Worm (Caenorhabditis elegans): ENCODE results near the gene msh-5.

msh-5 gene

ce11 chrIV:13188959-13189358 lies 33.9 kb downstream of the msh-5 start, which contains the start of gene F58D2.4:
F58D2.4 (minus strand) TSS chrIV:13189059.
- no peak for TF ChIP-seq T22C8.4 (GFP tag; IDR thresholded peaks at IDR 0.05)
- no peak for TF ChIP-seq cog-1 (tag; optimal IDR thresholded peaks at IDR 0.05)
- no peak for TF ChIP-seq med-1 (GFP tag; optimal IDR thresholded peaks at IDR 0.05; ENCODE audit: insufficient read depth)
- TF ChIP-seq klf-2 (GFP tag; conservative IDR thresholded peaks at IDR 0.05), result no peak
- no peak for TF ChIP-seq ztf-23 (GFP tag; IDR thresholded peaks at IDR 0.05)
- TF ChIP-seq ref-1 (GFP tag; conservative IDR thresholded peaks at IDR 0.05), result no peak
- TF ChIP-seq ztf-29 (GFP tag; IDR thresholded peaks at IDR 0.05), result no peak
- no peak for TF ChIP-seq flt-1 (GFP tag; IDR thresholded peaks at IDR 0.05)
- no peak for TF ChIP-seq tab-1 (GFP tag; IDR thresholded peaks at IDR 0.05)

DNA sequence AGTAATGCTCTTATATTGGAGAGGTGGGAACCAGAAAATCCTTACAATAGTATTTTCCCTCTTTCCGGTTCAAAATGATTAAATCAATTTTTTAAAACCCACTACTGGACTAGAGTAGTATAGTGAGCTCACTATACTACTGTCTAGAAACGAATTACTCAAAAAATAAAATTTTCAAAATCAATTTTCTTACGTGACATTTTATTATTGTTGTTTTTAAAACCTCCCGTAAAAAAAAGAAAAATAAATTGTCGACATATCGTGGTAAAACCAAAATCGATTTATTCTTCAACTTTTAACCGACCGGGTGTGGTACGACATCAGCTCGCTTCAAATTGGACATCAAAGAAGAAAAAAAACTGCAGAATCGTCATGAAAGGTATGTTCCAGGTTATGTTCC lies 34.4 kb downstream of the msh-5 start, which contains the start of gene F58D2.2:
F58D2.2 (plus strand) TSS at position 301 of the 400 bp plus-strand sequence.
- no peak for TF ChIP-seq ztf-29 (GFP tag; IDR thresholded peaks at IDR 0.05)
- no peak for TF ChIP-seq cog-1 (tag; optimal IDR thresholded peaks at IDR 0.05)
- no peak for TF ChIP-seq ref-1 (GFP tag; conservative IDR thresholded peaks at IDR 0.05)
- TF ChIP-seq flt-1 (GFP tag; IDR thresholded peaks at IDR 0.05), result no peak
- TF ChIP-seq klf-2 (GFP tag; conservative IDR thresholded peaks at IDR 0.05), result no peak
- no peak for TF ChIP-seq med-1 (GFP tag; optimal IDR thresholded peaks at IDR 0.05; ENCODE audit: insufficient read depth)
- TF ChIP-seq ztf-23 (GFP tag; IDR thresholded peaks at IDR 0.05), result no peak
- TF ChIP-seq T22C8.4 (GFP tag; IDR thresholded peaks at IDR 0.05), result no peak
- no peak for TF ChIP-seq tab-1 (GFP tag; IDR thresholded peaks at IDR 0.05)

ce11 chrIV:13190075-13190474 lies 35.0 kb downstream of the msh-5 start:
- TF ChIP-seq tab-1 (GFP tag; IDR thresholded peaks at IDR 0.05) (no peak), klf-2 (GFP tag; conservative IDR thresholded peaks at IDR 0.05) (no peak), cog-1 (tag; optimal IDR thresholded peaks at IDR 0.05) (no peak), flt-1 (GFP tag; IDR thresholded peaks at IDR 0.05) (no peak), T22C8.4 (GFP tag; IDR thresholded peaks at IDR 0.05) (no peak), ref-1 (GFP tag; conservative IDR thresholded peaks at IDR 0.05) (no peak), ztf-29 (GFP tag; IDR thresholded peaks at IDR 0.05) (no peak), ztf-23 (GFP tag; IDR thresholded peaks at IDR 0.05) (no peak), med-1 (GFP tag; optimal IDR thresholded peaks at IDR 0.05; ENCODE audit: insufficient read depth) (no peak)

DNA sequence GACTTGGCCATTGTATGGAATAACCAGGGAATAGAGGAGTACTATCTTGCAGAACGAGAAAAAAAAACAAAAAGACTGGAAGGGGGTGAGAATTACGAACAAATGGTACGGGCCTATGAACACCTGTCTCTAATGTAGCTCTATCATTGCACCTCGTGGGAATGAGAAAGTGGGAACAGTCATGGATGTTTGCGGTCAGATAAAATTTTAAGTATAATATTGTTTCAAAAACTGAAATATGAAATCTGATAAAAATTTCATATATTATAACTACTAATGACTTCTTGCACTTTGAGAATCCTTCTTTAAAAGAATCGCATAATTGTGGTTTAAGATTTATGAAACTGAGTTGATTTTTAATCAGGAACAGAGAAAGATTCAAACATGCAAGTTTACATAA lies 38.2 kb downstream of the msh-5 start, which contains the start of gene F58D2.5:
F58D2.5 (minus strand) TSS at position 101 of the 400 bp plus-strand sequence.
- TF ChIP-seq med-1 (GFP tag; optimal IDR thresholded peaks at IDR 0.05; ENCODE audit: insufficient read depth) (no peak), T22C8.4 (GFP tag; IDR thresholded peaks at IDR 0.05) (no peak), tab-1 (GFP tag; IDR thresholded peaks at IDR 0.05) (no peak), flt-1 (GFP tag; IDR thresholded peaks at IDR 0.05) (no peak), ref-1 (GFP tag; conservative IDR thresholded peaks at IDR 0.05) (no peak), ztf-29 (GFP tag; IDR thresholded peaks at IDR 0.05) (no peak), ztf-23 (GFP tag; IDR thresholded peaks at IDR 0.05) (no peak), cog-1 (tag; optimal IDR thresholded peaks at IDR 0.05) (no peak), klf-2 (GFP tag; conservative IDR thresholded peaks at IDR 0.05) (no peak)

DNA sequence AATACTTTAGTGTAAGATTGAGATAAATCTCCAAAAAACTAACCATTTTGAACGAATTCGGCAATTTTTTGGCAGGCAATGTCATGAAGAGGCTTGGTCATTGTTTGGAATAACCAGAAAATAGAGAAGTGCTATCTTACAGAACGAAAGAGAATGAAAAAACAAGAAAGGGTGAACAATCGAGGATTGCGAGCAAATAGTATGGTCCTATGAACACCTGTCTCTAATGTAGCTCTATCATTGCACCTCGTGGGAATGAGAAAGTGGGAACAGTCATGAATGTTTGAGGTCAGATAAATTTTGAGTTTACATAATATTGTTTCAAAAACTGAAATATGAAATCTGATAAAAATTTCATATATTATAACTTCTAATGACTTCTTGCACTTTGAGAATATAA lies 42.2 kb downstream of the msh-5 start, which contains the start of gene C48D1.1:
C48D1.1 (minus strand) TSS at position 101 of the 400 bp plus-strand sequence.
- TF ChIP-seq ztf-23 (GFP tag; IDR thresholded peaks at IDR 0.05), result no peak
- TF ChIP-seq flt-1 (GFP tag; IDR thresholded peaks at IDR 0.05), result no peak

- TF ChIP-seq med-1 (GFP tag; optimal IDR thresholded peaks at IDR 0.05; ENCODE audit: insufficient read depth), result no peak
- TF ChIP-seq T22C8.4 (GFP tag; IDR thresholded peaks at IDR 0.05), result no peak
- TF ChIP-seq cog-1 (tag; optimal IDR thresholded peaks at IDR 0.05), result no peak
- TF ChIP-seq ztf-23 (GFP tag; IDR thresholded peaks at IDR 0.05), result no peak
- no peak for TF ChIP-seq ztf-29 (GFP tag; IDR thresholded peaks at IDR 0.05)
- no peak for TF ChIP-seq klf-2 (GFP tag; conservative IDR thresholded peaks at IDR 0.05)
- no peak for TF ChIP-seq flt-1 (GFP tag; IDR thresholded peaks at IDR 0.05)
- TF ChIP-seq tab-1 (GFP tag; IDR thresholded peaks at IDR 0.05), result no peak
- TF ChIP-seq ref-1 (GFP tag; conservative IDR thresholded peaks at IDR 0.05), result no peak
Observed at ce11 chrIV:13204037-13204436, 49.0 kb downstream of the msh-5 start, which contains the start of gene ced-3. ced-3 (minus strand) TSS chrIV:13204137.

DNA sequence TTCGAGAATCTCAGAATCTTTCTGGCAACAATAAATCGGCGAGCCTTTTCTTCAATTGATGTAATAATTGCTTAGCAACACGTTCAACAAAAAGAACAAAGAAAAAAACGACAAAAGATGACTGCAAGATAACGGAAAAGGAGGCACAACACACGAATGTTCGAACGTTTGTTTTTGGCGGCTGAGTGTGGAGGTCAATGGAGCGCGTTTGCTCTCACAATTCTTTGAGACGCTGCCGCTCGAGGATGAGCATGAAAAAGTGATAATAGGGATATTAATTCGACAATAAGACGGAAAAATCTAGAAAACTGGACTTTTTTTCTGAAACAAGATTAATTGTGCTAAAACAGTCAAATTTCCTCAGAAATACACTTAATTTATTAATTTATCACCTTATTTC lies 50.9 kb downstream of the msh-5 start:
- TF ChIP-seq ztf-29 (GFP tag; IDR thresholded peaks at IDR 0.05) (no peak), cog-1 (tag; optimal IDR thresholded peaks at IDR 0.05) (peak; percentile 21)

DNA sequence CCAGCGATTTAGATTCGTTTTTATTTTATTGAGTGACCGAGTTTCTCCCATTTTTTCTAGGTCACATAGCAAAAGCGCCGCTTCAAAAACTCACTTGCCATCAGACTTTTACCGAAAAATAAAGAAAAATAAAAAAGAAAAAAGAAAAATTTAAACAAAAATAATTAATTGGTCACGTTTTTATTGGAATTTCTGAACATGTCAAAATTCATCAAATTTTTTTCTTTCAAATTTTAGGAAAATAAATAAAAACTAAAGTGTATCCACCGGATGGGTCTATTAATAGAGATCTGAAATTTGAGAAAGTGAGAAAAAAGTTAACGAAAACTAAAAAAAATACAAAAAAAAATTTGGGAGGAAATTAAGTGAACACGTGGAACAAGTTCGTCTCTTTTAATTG lies 54.5 kb downstream of the msh-5 start, which contains the start of gene C48D1.9:
C48D1.9 (minus strand) TSS at position 101 of the 400 bp plus-strand sequence.
- no peak for TF ChIP-seq tab-1 (GFP tag; IDR thresholded peaks at IDR 0.05)
- TF ChIP-seq klf-2 (GFP tag; conservative IDR thresholded peaks at IDR 0.05), result no peak
- TF ChIP-seq cog-1 (tag; optimal IDR thresholded peaks at IDR 0.05), result no peak
- no peak for TF ChIP-seq ztf-29 (GFP tag; IDR thresholded peaks at IDR 0.05)
- no peak for TF ChIP-seq ztf-23 (GFP tag; IDR thresholded peaks at IDR 0.05)
- TF ChIP-seq ref-1 (GFP tag; conservative IDR thresholded peaks at IDR 0.05), result no peak
- no peak for TF ChIP-seq flt-1 (GFP tag; IDR thresholded peaks at IDR 0.05)
- TF ChIP-seq med-1 (GFP tag; optimal IDR thresholded peaks at IDR 0.05; ENCODE audit: insufficient read depth), result no peak
- TF ChIP-seq T22C8.4 (GFP tag; IDR thresholded peaks at IDR 0.05), result no peak

All from whole organism, midembryonic.